Worm (Caenorhabditis elegans) whole organism, L1 larva: ENCODE data around the gene F38B6.4.

Experiments used
- ama-1 ChIP-seq: fragments of 150-350 bp; optimal IDR thresholded peaks from 2 replicates; lab custom pipeline; 2014
- ceh-82 ChIP-seq, 3 experiments: fragments of 150-350 bp in 1 of 3; sonication (generic microtip) in 2 of 3; optimal IDR thresholded peaks; 2 replicates each; lab custom pipeline; 2014 to 2017; ENCODE audit warnings: missing biosample characterization in 3 of 3, missing genetic modification characterization in 3 of 3
- irx-1 ChIP-seq: sonication (generic microtip); optimal IDR thresholded peaks from 2 replicates; lab custom pipeline; 2016; ENCODE audit warnings: missing genetic modification characterization, missing compliant biosample characterization
- lin-15B ChIP-seq: fragments of 150-350 bp; sonication (generic microtip); optimal IDR thresholded peaks from 3 replicates; lab custom pipeline; 2014; ENCODE audit warnings: missing biosample characterization, missing genetic modification characterization
- nhr-11 ChIP-seq: fragments of 150-350 bp; optimal IDR thresholded peaks from 2 replicates; lab custom pipeline; 2014; ENCODE audit warnings: missing biosample characterization, missing genetic modification characterization
- nhr-28 ChIP-seq: fragments of 150-350 bp; optimal IDR thresholded peaks from 2 replicates; lab custom pipeline; 2014; ENCODE audit warnings: missing biosample characterization, missing genetic modification characterization
- pqm-1 ChIP-seq: sonication (generic microtip); optimal IDR thresholded peaks from 3 replicates; lab custom pipeline; 2017; ENCODE audit warnings: missing biosample characterization, missing genetic modification characterization
- skn-1 ChIP-seq: fragments of 150-350 bp; optimal IDR thresholded peaks from 2 replicates; lab custom pipeline; 2014; ENCODE audit warnings: missing biosample characterization, missing genetic modification characterization
- zag-1 ChIP-seq: fragments of 150-350 bp; optimal IDR thresholded peaks from 2 replicates; lab custom pipeline; 2014; ENCODE audit warnings: missing biosample characterization, missing genetic modification characterization
- ztf-11 ChIP-seq, 2 experiments: sonication (generic microtip); optimal IDR thresholded peaks; 2 replicates each; lab custom pipeline; 2016 to 2017; ENCODE audit warnings: missing genetic modification characterization in 2 of 2, missing biosample characterization in 1 of 2, missing compliant biosample characterization in 1 of 2

DNA sequence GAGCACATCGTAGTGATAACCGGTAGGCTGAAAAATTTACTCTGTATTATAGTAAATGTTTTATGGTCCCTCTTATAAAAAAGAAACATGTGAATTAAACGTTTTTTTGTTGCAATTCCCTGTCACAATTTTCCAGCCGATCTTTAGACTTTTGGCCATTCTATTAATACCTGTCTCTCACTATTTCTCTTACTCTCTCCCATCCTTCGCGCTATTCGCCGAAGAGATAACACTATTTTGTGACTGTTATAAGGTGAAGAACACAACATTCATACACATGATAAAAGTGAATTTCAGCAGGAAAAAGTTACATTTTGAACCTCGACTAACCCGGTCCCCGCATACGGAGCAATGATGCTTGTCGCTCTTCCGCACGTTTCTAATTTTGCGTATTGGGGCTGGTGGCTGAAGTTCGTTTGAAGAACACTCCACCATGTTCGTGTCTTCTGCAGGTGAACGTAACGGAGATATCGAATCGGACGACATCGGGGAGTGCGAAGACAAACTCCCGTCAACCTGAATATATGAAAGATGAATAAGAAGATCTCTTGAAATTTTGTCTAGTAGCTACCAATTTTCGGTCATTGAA, 35.6 kb upstream of the F38B6.4 start:
- no peak for TF ChIP-seq nhr-11 (tag; lab: Kevin White, UChicago)
- no peak for TF ChIP-seq ama-1
- TF ChIP-seq ceh-82 (tag; optimal IDR thresholded peaks at IDR 0.05; lab: Kevin White, UChicago): no peak
- no peak for TF ChIP-seq skn-1 (tag; lab: Kevin White, UChicago)
- no peak for TF ChIP-seq pqm-1 (tag; lab: Kevin White, UChicago)
- TF ChIP-seq nhr-28 (tag; lab: Kevin White, UChicago): no peak
- no peak for TF ChIP-seq lin-15B (tag; lab: Kevin White, UChicago)
- TF ChIP-seq zag-1 (tag; lab: Kevin White, UChicago): no peak
- no peak for TF ChIP-seq irx-1 (tag; lab: Kevin White, UChicago)
- no peak for TF ChIP-seq ztf-11 (tag; optimal IDR thresholded peaks at IDR 0.05; lab: Kevin White, UChicago)
